Worm (Caenorhabditis elegans) whole organism, L3 larva: ENCODE results near the gene hoe-1.

Experiments used
- R02D3.7 ChIP-seq: fragments of 150-350 bp; optimal IDR thresholded peaks from 2 replicates; lab custom pipeline; 2014; ENCODE audit warnings: missing biosample characterization, missing genetic modification characterization
- ZK546.5 ChIP-seq: sonication (generic microtip); optimal IDR thresholded peaks from 2 replicates; lab custom pipeline; 2017; ENCODE audit warnings: missing biosample characterization, missing genetic modification characterization
- aly-2 ChIP-seq: fragments of 150-350 bp; optimal IDR thresholded peaks from 2 replicates; lab custom pipeline; 2014; ENCODE audit warnings: missing biosample characterization, missing genetic modification characterization
- ama-1 ChIP-seq: fragments of 150-350 bp; optimal IDR thresholded peaks from 2 replicates; lab custom pipeline; 2018
- ceh-16 ChIP-seq: sonication (generic microtip); optimal IDR thresholded peaks from 2 replicates; lab custom pipeline; 2017; ENCODE audit warnings: missing biosample characterization, missing genetic modification characterization
- ceh-28 ChIP-seq: fragments of 150-350 bp; optimal IDR thresholded peaks from 2 replicates; lab custom pipeline; 2014; ENCODE audit warnings: missing biosample characterization, missing genetic modification reagents, missing genetic modification characterization
- ceh-82 ChIP-seq: fragments of 150-350 bp; optimal IDR thresholded peaks from 2 replicates; lab custom pipeline; 2014; ENCODE audit warnings: missing biosample characterization, missing genetic modification characterization
- ceh-9 ChIP-seq: sonication (generic microtip); optimal IDR thresholded peaks from 2 replicates; lab custom pipeline; 2018; ENCODE audit warnings: missing biosample characterization, missing genetic modification characterization
- daf-12 ChIP-seq: fragments of 150-350 bp; optimal IDR thresholded peaks from 2 replicates; lab custom pipeline; 2014; ENCODE audit warnings: missing biosample characterization, missing genetic modification reagents, missing genetic modification characterization
- egl-27 ChIP-seq: sonication (generic microtip); optimal IDR thresholded peaks from 4 replicates; lab custom pipeline; 2017; ENCODE audit warnings: missing biosample characterization, missing genetic modification reagents, missing genetic modification characterization
- egl-5 ChIP-seq: fragments of 150-350 bp; optimal IDR thresholded peaks from 2 replicates; lab custom pipeline; 2017; ENCODE audit warnings: missing biosample characterization, missing genetic modification reagents, missing genetic modification characterization, inconsistent platforms
- elt-1 ChIP-seq: fragments of 150-350 bp; optimal IDR thresholded peaks from 2 replicates; lab custom pipeline; 2014; ENCODE audit warnings: missing biosample characterization, missing genetic modification characterization
- elt-2 ChIP-seq: sonication (generic microtip); optimal IDR thresholded peaks from 2 replicates; lab custom pipeline; 2016; ENCODE audit warnings: missing genetic modification reagents, mild to moderate bottlenecking, missing genetic modification characterization, missing compliant biosample characterization
- elt-3 ChIP-seq, 3 experiments: fragments of 150-350 bp in 1 of 3; sonication (generic microtip) in 2 of 3; optimal IDR thresholded peaks; 2 replicates in 2 of 3; 4 replicates in 1 of 3; lab custom pipeline; 2014 to 2017; ENCODE audit warnings: missing biosample characterization in 3 of 3, missing genetic modification characterization in 3 of 3
- eor-1 ChIP-seq, 2 experiments: fragments of 150-350 bp; optimal IDR thresholded peaks; 2 replicates each; lab custom pipeline; 2014 to 2018; ENCODE audit warnings: missing biosample characterization in 2 of 2, missing genetic modification characterization in 2 of 2
- fkh-10 ChIP-seq: sonication (generic microtip); optimal IDR thresholded peaks from 2 replicates; lab custom pipeline; 2017; ENCODE audit warnings: missing biosample characterization, missing genetic modification reagents, missing genetic modification characterization
- fkh-2 ChIP-seq: fragments of 150-350 bp; optimal IDR thresholded peaks from 2 replicates; lab custom pipeline; 2014; ENCODE audit warnings: missing biosample characterization, missing genetic modification reagents, missing genetic modification characterization
- fos-1 ChIP-seq: fragments of 150-350 bp; optimal IDR thresholded peaks from 2 replicates; lab custom pipeline; 2014; ENCODE audit warnings: missing biosample characterization, missing genetic modification characterization
- hmg-11 ChIP-seq: sonication (generic microtip); optimal IDR thresholded peaks from 2 replicates; lab custom pipeline; 2016; ENCODE audit warnings: missing genetic modification characterization, missing compliant biosample characterization
- jun-1 ChIP-seq: fragments of 150-350 bp; optimal IDR thresholded peaks from 2 replicates; lab custom pipeline; 2014; ENCODE audit warnings: missing biosample characterization, missing genetic modification reagents, missing genetic modification characterization
- lin-15B ChIP-seq: fragments of 150-350 bp; optimal IDR thresholded peaks from 2 replicates; lab custom pipeline; 2014; ENCODE audit warnings: missing biosample characterization, missing genetic modification characterization
- lin-39 ChIP-seq: fragments of 150-350 bp; optimal IDR thresholded peaks from 2 replicates; lab custom pipeline; 2018; ENCODE audit warnings: missing biosample characterization, missing genetic modification reagents, missing genetic modification characterization
- lsy-12 ChIP-seq: sonication (generic microtip); optimal IDR thresholded peaks from 2 replicates; lab custom pipeline; 2016; ENCODE audit warnings: mild to moderate bottlenecking, missing genetic modification characterization, missing compliant biosample characterization
- mdl-1 ChIP-seq: fragments of 150-350 bp; optimal IDR thresholded peaks from 2 replicates; lab custom pipeline; 2014; ENCODE audit warnings: missing biosample characterization, missing genetic modification characterization
- mml-1 ChIP-seq: fragments of 150-350 bp; sonication (generic microtip); optimal IDR thresholded peaks from 3 replicates; lab custom pipeline; 2014; ENCODE audit warnings: missing biosample characterization, missing genetic modification characterization
- nfya-1 ChIP-seq: sonication (generic microtip); optimal IDR thresholded peaks from 2 replicates; lab custom pipeline; 2017; ENCODE audit warnings: missing genetic modification characterization, mild to moderate bottlenecking, missing compliant biosample characterization, antibody characterized with exemption, moderate library complexity; ENCODE audit not compliant: insufficient read depth
- nhr-11 ChIP-seq: fragments of 150-350 bp; optimal IDR thresholded peaks from 2 replicates; lab custom pipeline; 2014; ENCODE audit warnings: missing biosample characterization, missing genetic modification characterization
- nhr-12 ChIP-seq: fragments of 150-350 bp; optimal IDR thresholded peaks from 2 replicates; lab custom pipeline; 2014; ENCODE audit warnings: missing biosample characterization, missing genetic modification characterization
- nhr-23 ChIP-seq: fragments of 150-350 bp; optimal IDR thresholded peaks from 2 replicates; lab custom pipeline; 2014; ENCODE audit warnings: missing biosample characterization, missing genetic modification reagents, missing genetic modification characterization
- nhr-237 ChIP-seq: fragments of 150-350 bp; optimal IDR thresholded peaks from 2 replicates; lab custom pipeline; 2014; ENCODE audit warnings: missing biosample characterization, missing genetic modification characterization
- nhr-25 ChIP-seq: sonication (generic microtip); optimal IDR thresholded peaks from 2 replicates; lab custom pipeline; 2017; ENCODE audit warnings: missing biosample characterization, missing genetic modification characterization
- nhr-28 ChIP-seq: fragments of 150-350 bp; optimal IDR thresholded peaks from 2 replicates; lab custom pipeline; 2014; ENCODE audit warnings: missing biosample characterization, missing genetic modification characterization
- nhr-43 ChIP-seq: sonication (generic microtip); optimal IDR thresholded peaks from 2 replicates; lab custom pipeline; 2016; ENCODE audit warnings: mild to moderate bottlenecking, missing genetic modification characterization, missing compliant biosample characterization; ENCODE audit not compliant: poor library complexity, severe bottlenecking
- nhr-67 ChIP-seq: fragments of 150-350 bp; optimal IDR thresholded peaks from 2 replicates; lab custom pipeline; 2014; ENCODE audit warnings: missing biosample characterization, missing genetic modification characterization
- nhr-76 ChIP-seq: fragments of 150-350 bp; sonication (generic microtip); optimal IDR thresholded peaks from 5 replicates; lab custom pipeline; 2014; ENCODE audit warnings: missing biosample characterization, missing genetic modification characterization
- nhr-77 ChIP-seq: fragments of 150-350 bp; optimal IDR thresholded peaks from 2 replicates; lab custom pipeline; 2014; ENCODE audit warnings: missing biosample characterization, missing genetic modification characterization
- pha-4 ChIP-seq: fragments of 150-350 bp; optimal IDR thresholded peaks from 2 replicates; lab custom pipeline; 2014; ENCODE audit warnings: missing biosample characterization, missing genetic modification reagents, missing genetic modification characterization
- pqm-1 ChIP-seq: fragments of 150-350 bp; optimal IDR thresholded peaks from 2 replicates; lab custom pipeline; 2017; ENCODE audit warnings: missing biosample characterization, missing genetic modification characterization, inconsistent platforms
- sea-2 ChIP-seq: fragments of 150-350 bp; sonication (generic microtip); optimal IDR thresholded peaks from 4 replicates; lab custom pipeline; 2014; ENCODE audit warnings: missing biosample characterization, missing genetic modification reagents, missing genetic modification characterization
- skn-1 ChIP-seq: fragments of 150-350 bp; optimal IDR thresholded peaks from 2 replicates; lab custom pipeline; 2014; ENCODE audit warnings: missing biosample characterization, missing genetic modification characterization
- snpc-4 ChIP-seq: fragments of 150-350 bp; optimal IDR thresholded peaks from 2 replicates; lab custom pipeline; 2014; ENCODE audit warnings: missing biosample characterization, missing genetic modification characterization
- tbx-2 ChIP-seq: sonication (generic microtip); optimal IDR thresholded peaks from 2 replicates; lab custom pipeline; 2016; ENCODE audit warnings: mild to moderate bottlenecking, missing genetic modification characterization, missing compliant biosample characterization
- unc-39 ChIP-seq: sonication (generic microtip); optimal IDR thresholded peaks from 4 replicates; lab custom pipeline; 2017; ENCODE audit warnings: missing biosample characterization, missing genetic modification characterization
- unc-62 ChIP-seq: fragments of 150-350 bp; sonication (generic microtip); optimal IDR thresholded peaks from 4 replicates; lab custom pipeline; 2014; ENCODE audit warnings: missing biosample characterization, missing genetic modification reagents, missing genetic modification characterization
- zag-1 ChIP-seq: fragments of 150-350 bp; optimal IDR thresholded peaks from 2 replicates; lab custom pipeline; 2014; ENCODE audit warnings: missing biosample characterization, missing genetic modification characterization
- ztf-4 ChIP-seq: fragments of 150-350 bp; optimal IDR thresholded peaks from 2 replicates; lab custom pipeline; 2014; ENCODE audit warnings: missing biosample characterization, missing genetic modification characterization

hoe-1 gene

DNA sequence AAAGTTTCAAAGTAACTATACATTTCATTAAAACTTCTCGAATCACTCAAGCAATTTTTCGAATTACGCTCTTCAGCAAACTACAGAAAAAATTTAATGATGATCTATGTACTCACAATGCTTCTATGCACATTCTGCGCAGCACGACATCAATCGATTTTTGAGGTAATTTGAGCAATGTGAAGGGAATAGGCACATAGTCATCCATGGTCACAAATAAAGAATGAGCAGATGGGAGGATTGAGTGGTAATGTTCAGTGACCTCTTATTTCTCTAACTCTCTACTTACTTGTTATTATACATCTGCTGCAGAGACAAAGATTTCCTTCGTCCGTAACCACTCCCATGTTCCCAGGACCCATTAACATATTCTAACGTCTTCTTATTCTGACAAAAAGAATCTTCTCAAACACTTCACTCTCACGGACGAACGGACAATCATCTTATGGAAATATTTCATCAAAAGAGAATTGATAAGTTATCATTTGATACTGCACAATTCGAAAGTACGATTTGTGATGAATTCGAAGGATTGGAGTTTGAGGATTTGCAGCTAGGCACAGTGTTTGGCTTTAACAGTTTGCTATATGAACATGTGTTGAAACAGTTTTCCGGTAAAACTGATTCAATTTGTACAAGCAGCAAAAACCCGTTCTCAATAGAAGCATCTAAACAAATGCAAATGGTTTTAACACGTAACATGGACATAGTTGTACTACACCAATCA lies 12.0 kb upstream of the hoe-1 start, which contains the start of the genes fbxb-77 and Y17G9B.11:
fbxb-77 (minus strand) TSS at position 229 of the 727 bp plus-strand sequence.
Y17G9B.11 (plus strand) TSS at position 677 of the 727 bp plus-strand sequence.
- TF ChIP-seq nhr-25 (tag; lab: Kevin White, UChicago), result no peak
- TF ChIP-seq ceh-82, result no peak
- no peak for TF ChIP-seq elt-3 (tag; optimal IDR thresholded peaks at IDR 0.05; lab: Kevin White, UChicago)

ce11 chrIV:4751814-4752213 lies 7.7 kb upstream of the hoe-1 start, which contains the start of gene Y17G9B.4:
Y17G9B.4 (plus strand) TSS chrIV:4752119.
- TF ChIP-seq ceh-16 (tag; lab: Kevin White, UChicago), result no peak
- no peak for TF ChIP-seq pha-4 (tag; lab: Kevin White, UChicago)
- no peak for TF ChIP-seq skn-1 (tag; lab: Kevin White, UChicago)
- no peak for TF ChIP-seq nhr-11 (tag; lab: Kevin White, UChicago)
- no peak for TF ChIP-seq nhr-67 (tag; lab: Kevin White, UChicago)
- no peak for TF ChIP-seq unc-39 (tag; lab: Kevin White, UChicago)
- TF ChIP-seq lin-39, result no peak

DNA sequence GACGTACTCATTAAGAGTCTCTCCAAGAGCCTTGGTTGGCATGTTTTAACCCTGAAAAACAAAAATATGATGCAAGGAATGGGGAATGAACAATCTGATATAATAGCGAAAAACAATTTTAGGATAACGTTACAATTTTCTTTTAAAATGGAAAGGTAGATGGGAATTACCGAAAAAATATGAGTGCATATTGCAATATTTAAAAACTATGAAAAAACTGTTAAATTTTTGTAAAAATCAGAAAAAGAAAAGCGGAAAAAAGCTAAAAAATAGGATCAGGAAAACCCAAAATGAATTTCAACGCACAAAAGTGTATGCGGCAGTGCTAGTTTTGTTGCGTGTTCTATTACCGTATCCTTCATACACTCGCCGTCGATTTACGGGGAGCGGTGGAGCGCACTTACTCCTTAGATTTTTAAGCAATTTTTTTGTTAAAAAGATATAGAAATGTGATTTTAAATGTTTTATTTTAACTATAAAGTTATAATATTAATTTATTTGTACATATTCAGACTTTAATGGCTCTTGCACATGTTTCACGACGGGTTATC lies 5.7 kb upstream of the hoe-1 start, which contains the start of the genes rpl-20 and Y17G9B.5:
rpl-20 (minus strand) TSS at position 51 of the 551 bp plus-strand sequence.
Y17G9B.5 (plus strand) TSS at position 513 of the 551 bp plus-strand sequence.
- TF ChIP-seq skn-1 (tag; lab: Kevin White, UChicago) (peak; percentile 97), unc-62 (GFP tag; lab: Kevin White, UChicago) (peak; percentile 97), lsy-12 (tag; lab: Kevin White, UChicago) (peak; percentile 100), fkh-10 (peak; percentile 100), snpc-4 (tag; lab: Kevin White, UChicago) (peak; percentile 98), tbx-2 (tag; lab: Kevin White, UChicago) (peak; percentile 98), nhr-23 (peak; percentile 100), unc-39 (tag; lab: Kevin White, UChicago) (peak; percentile 42), ceh-16 (tag; lab: Kevin White, UChicago) (peak; percentile 60), ztf-4 (tag; lab: Kevin White, UChicago) (peak; percentile 97), egl-5 (tag; lab: Kevin White, UChicago) (peak; percentile 98), lin-15B (tag; lab: Kevin White, UChicago) (peak; percentile 100), nhr-43 (tag; lab: Kevin White, UChicago) (peak; percentile 99), nhr-237 (peak; percentile 39), pha-4 (tag; lab: Kevin White, UChicago) (peak; percentile 100), aly-2 (tag; lab: Kevin White, UChicago) (peak; percentile 97), sea-2 (GFP tag; lab: Kevin White, UChicago) (peak; percentile 85), nhr-12 (tag; lab: Kevin White, UChicago) (no peak), pqm-1 (peak; percentile 100), jun-1 (tag; lab: Kevin White, UChicago) (peak; percentile 99), mdl-1 (tag; lab: Kevin White, UChicago) (peak; percentile 31), nhr-11 (tag; lab: Kevin White, UChicago) (peak; percentile 98), eor-1 (tag; optimal IDR thresholded peaks at IDR 0.05; lab: Kevin White, UChicago) (no peak), ceh-28 (peak; percentile 98), daf-12 (peak; percentile 87), fkh-2 (tag; lab: Kevin White, UChicago) (peak; percentile 83), hmg-11 (tag; lab: Kevin White, UChicago) (peak; percentile 100), lin-39 (peak; percentile 99), zag-1 (peak; percentile 87), ZK546.5 (peak; percentile 83), nhr-25 (tag; lab: Kevin White, UChicago) (peak; percentile 100), elt-1 (tag; lab: Kevin White, UChicago) (peak; percentile 97), R02D3.7 (tag; lab: Kevin White, UChicago) (peak; percentile 100), nhr-28 (tag; lab: Kevin White, UChicago) (peak; percentile 98), ceh-9 (tag; lab: Kevin White, UChicago) (no peak), egl-27 (peak; percentile 94), ceh-82 (peak; percentile 98), nhr-67 (tag; lab: Kevin White, UChicago) (peak; percentile 67), mml-1 (tag; lab: Kevin White, UChicago) (no peak), fos-1 (tag; lab: Kevin White, UChicago) (peak; percentile 94), ama-1 (peak; percentile 91), elt-3 (tag; optimal IDR thresholded peaks at IDR 0.05; lab: Kevin White, UChicago) (peak; percentile 94 to 97 (median 94)), elt-2 (tag; lab: Kevin White, UChicago) (peak; percentile 98), nhr-77 (peak; percentile 97), nfya-1 (tag; lab: Kevin White, UChicago) (peak; percentile 100), nhr-76 (tag; lab: Kevin White, UChicago) (peak; percentile 90)
